Fruit fly (Drosophila melanogaster) whole organism, prepupa: ENCODE data around the gene emc.
A peak's percentile ranks its signal among the peaks of the same experiment; 100 is the strongest.

ENCODE experiments used
- CG10669 ChIP-seq: fragments of 200-800 bp; sonication (Bioruptor generic); optimal IDR thresholded peaks from 3 replicates; lab custom pipeline; 2018; ENCODE audit warnings: missing biosample characterization, mild to moderate bottlenecking, missing genetic modification characterization, moderate library complexity
- CG11294 ChIP-seq: fragments of 200-800 bp; sonication (Bioruptor generic); IDR thresholded peaks from 2 replicates; pipeline ENCODE4 v1.3.6; 2022; ENCODE audit warnings: missing biosample characterization, missing genetic modification characterization
- CG11762 ChIP-seq: fragments of 200-800 bp; sonication (Bioruptor generic); optimal IDR thresholded peaks from 3 replicates; lab custom pipeline; 2016; ENCODE audit warnings: missing biosample characterization, missing genetic modification characterization; ENCODE audit not compliant: insufficient read depth
- CG11902 ChIP-seq: fragments of 200-800 bp; sonication (Bioruptor generic); optimal IDR thresholded peaks from 3 replicates; lab custom pipeline; 2016; ENCODE audit warnings: missing biosample characterization, missing genetic modification characterization
- CG15336 ChIP-seq: fragments of 200-800 bp; sonication (Bioruptor generic); IDR thresholded peaks from 2 replicates; pipeline ENCODE4 v1.3.6; 2022; ENCODE audit warnings: missing biosample characterization, missing genetic modification characterization
- CG31627 ChIP-seq: fragments of 200-800 bp; sonication (Bioruptor generic); optimal IDR thresholded peaks from 3 replicates; lab custom pipeline; 2016; ENCODE audit warnings: missing biosample characterization, missing genetic modification characterization
- CG32006 ChIP-seq: fragments of 200-800 bp; sonication (Bioruptor generic); optimal IDR thresholded peaks from 3 replicates; lab custom pipeline; 2017; ENCODE audit warnings: missing biosample characterization, mild to moderate bottlenecking, missing genetic modification characterization
- CG34406 ChIP-seq: fragments of 200-800 bp; sonication (Bioruptor generic); optimal IDR thresholded peaks from 3 replicates; lab custom pipeline; 2016; ENCODE audit warnings: missing biosample characterization, missing genetic modification characterization
- CG4318 ChIP-seq: fragments of 200-800 bp; sonication (Bioruptor generic); optimal IDR thresholded peaks from 3 replicates; lab custom pipeline; 2017; ENCODE audit warnings: missing biosample characterization, mild to moderate bottlenecking, missing genetic modification characterization
- CG6163 ChIP-seq: fragments of 200-800 bp; sonication (Bioruptor generic); IDR thresholded peaks from 3 replicates; pipeline ENCODE4 v1.3.6; 2022; ENCODE audit warnings: missing biosample characterization, missing genetic modification characterization
- CG6792 ChIP-seq: fragments of 200-800 bp; sonication (Bioruptor generic); optimal IDR thresholded peaks from 3 replicates; lab custom pipeline; 2016; ENCODE audit warnings: missing biosample characterization, missing genetic modification characterization
- CG6854 ChIP-seq: fragments of 200-800 bp; sonication (Bioruptor generic); optimal IDR thresholded peaks from 2 replicates; lab custom pipeline; 2017; ENCODE audit warnings: missing biosample characterization, mild to moderate bottlenecking, missing genetic modification characterization
- CG8119 ChIP-seq: fragments of 200-800 bp; sonication (Bioruptor generic); IDR thresholded peaks from 3 replicates; pipeline ENCODE4 v1.3.6; 2022; ENCODE audit warnings: missing biosample characterization, missing genetic modification characterization
- CG8319 ChIP-seq: fragments of 200-800 bp; sonication (Bioruptor generic); optimal IDR thresholded peaks from 3 replicates; lab custom pipeline; 2016; ENCODE audit warnings: missing biosample characterization, missing genetic modification characterization
- CG8632 ChIP-seq: fragments of 200-800 bp; sonication (Bioruptor generic); optimal IDR thresholded peaks from 3 replicates; lab custom pipeline; 2016; ENCODE audit warnings: missing biosample characterization, missing genetic modification characterization
- CG9139 ChIP-seq: fragments of 200-800 bp; sonication (Bioruptor generic); optimal IDR thresholded peaks from 3 replicates; lab custom pipeline; 2017; ENCODE audit warnings: missing biosample characterization, mild to moderate bottlenecking, missing genetic modification characterization
- Eip75B ChIP-seq: fragments of 200-800 bp; sonication (Bioruptor generic); optimal IDR thresholded peaks from 3 replicates; lab custom pipeline; 2016; ENCODE audit warnings: missing biosample characterization, missing genetic modification characterization
- Eip93F ChIP-seq: fragments of 200-800 bp; sonication (Bioruptor generic); optimal IDR thresholded peaks from 2 replicates; lab custom pipeline; 2016; ENCODE audit warnings: missing biosample characterization, mild to moderate bottlenecking, missing genetic modification characterization
- Ets21C ChIP-seq: fragments of 200-800 bp; sonication (Bioruptor generic); optimal IDR thresholded peaks from 3 replicates; lab custom pipeline; 2016; ENCODE audit warnings: missing biosample characterization, missing genetic modification characterization
- Gug ChIP-seq: fragments of 200-800 bp; sonication (Bioruptor generic); IDR thresholded peaks from 2 replicates; pipeline ENCODE4 v1.3.6; 2022; ENCODE audit warnings: missing biosample characterization, missing genetic modification characterization
- Hr38 ChIP-seq: sonication (Bioruptor generic); optimal IDR thresholded peaks from 2 replicates; lab custom pipeline; 2016; ENCODE audit warnings: missing biosample characterization, missing genetic modification characterization
- Hr39 ChIP-seq: fragments of 200-800 bp; sonication (Bioruptor generic); optimal IDR thresholded peaks from 2 replicates; lab custom pipeline; 2016; ENCODE audit warnings: missing biosample characterization, missing genetic modification characterization
- Hr4 ChIP-seq: fragments of 200-800 bp; sonication (Bioruptor generic); optimal IDR thresholded peaks from 3 replicates; lab custom pipeline; 2016; ENCODE audit warnings: missing biosample characterization, missing genetic modification characterization
- Lpt ChIP-seq: fragments of 200-800 bp; sonication (Bioruptor generic); optimal IDR thresholded peaks from 3 replicates; lab custom pipeline; 2016; ENCODE audit warnings: missing biosample characterization, missing genetic modification characterization
- Met ChIP-seq: fragments of 200-800 bp; sonication (Bioruptor generic); optimal IDR thresholded peaks from 3 replicates; lab custom pipeline; 2016; ENCODE audit warnings: missing biosample characterization, missing genetic modification characterization
- OdsH ChIP-seq: fragments of 200-800 bp; sonication (Bioruptor generic); optimal IDR thresholded peaks from 3 replicates; lab custom pipeline; 2016; ENCODE audit warnings: missing biosample characterization, missing genetic modification characterization
- Smox ChIP-seq: fragments of 200-800 bp; sonication (Bioruptor generic); optimal IDR thresholded peaks from 3 replicates; lab custom pipeline; 2016; ENCODE audit warnings: missing biosample characterization, missing genetic modification characterization
- Sox102F ChIP-seq: fragments of 200-800 bp; sonication (Bioruptor generic); optimal IDR thresholded peaks from 2 replicates; lab custom pipeline; 2016; ENCODE audit warnings: missing biosample characterization, mild to moderate bottlenecking, missing genetic modification characterization
- Sox15 ChIP-seq: fragments of 200-800 bp; sonication (Bioruptor generic); optimal IDR thresholded peaks from 3 replicates; lab custom pipeline; 2016; ENCODE audit warnings: missing biosample characterization, missing genetic modification characterization
- achi ChIP-seq: fragments of 200-800 bp; sonication (Bioruptor generic); optimal IDR thresholded peaks from 3 replicates; lab custom pipeline; 2016; ENCODE audit warnings: missing biosample characterization, missing genetic modification characterization
- acj6 ChIP-seq: fragments of 200-800 bp; sonication (Bioruptor generic); optimal IDR thresholded peaks from 3 replicates; lab custom pipeline; 2016; ENCODE audit warnings: missing biosample characterization, missing genetic modification characterization
- dac ChIP-seq: fragments of 200-800 bp; sonication (Bioruptor generic); optimal IDR thresholded peaks from 2 replicates; lab custom pipeline; 2017; ENCODE audit warnings: missing biosample characterization, mild to moderate bottlenecking, missing genetic modification characterization
- esn ChIP-seq: fragments of 200-800 bp; sonication (Bioruptor generic); optimal IDR thresholded peaks from 2 replicates; lab custom pipeline; 2016; ENCODE audit warnings: missing biosample characterization, mild to moderate bottlenecking, missing genetic modification characterization, moderate library complexity
- fd59A ChIP-seq: fragments of 200-800 bp; sonication (Bioruptor generic); optimal IDR thresholded peaks from 2 replicates; lab custom pipeline; 2017; ENCODE audit warnings: missing biosample characterization, mild to moderate bottlenecking, missing genetic modification characterization, missing genetic modification reagents
- fd85E ChIP-seq: fragments of 200-800 bp; sonication (Bioruptor generic); optimal IDR thresholded peaks from 3 replicates; lab custom pipeline; 2016; ENCODE audit warnings: missing biosample characterization, missing genetic modification characterization
- fkh ChIP-seq: fragments of 200-800 bp; sonication (Bioruptor generic); optimal IDR thresholded peaks from 3 replicates; lab custom pipeline; 2017; ENCODE audit warnings: missing biosample characterization, mild to moderate bottlenecking, missing genetic modification characterization, moderate library complexity
- lz ChIP-seq: fragments of 200-800 bp; sonication (Bioruptor generic); optimal IDR thresholded peaks from 3 replicates; lab custom pipeline; 2016; ENCODE audit warnings: missing biosample characterization, missing genetic modification characterization
- net ChIP-seq: fragments of 200-800 bp; sonication (Bioruptor generic); optimal IDR thresholded peaks from 3 replicates; lab custom pipeline; 2016; ENCODE audit warnings: missing biosample characterization, missing genetic modification characterization
- pdm3 ChIP-seq: fragments of 200-800 bp; sonication (Bioruptor generic); optimal IDR thresholded peaks from 3 replicates; lab custom pipeline; 2016; ENCODE audit warnings: missing biosample characterization, missing genetic modification characterization
- salr ChIP-seq, 2 experiments: fragments of 200-800 bp; sonication (Bioruptor generic); optimal IDR thresholded peaks; 3 replicates each; lab custom pipeline; 2016 to 2018; ENCODE audit warnings: missing biosample characterization in 2 of 2, missing genetic modification characterization in 2 of 2, mild to moderate bottlenecking in 1 of 2
- ss ChIP-seq, 2 experiments: fragments of 200-800 bp; sonication (Bioruptor generic); optimal IDR thresholded peaks; 2 replicates in 1 of 2; 3 replicates in 1 of 2; lab custom pipeline; 2017 to 2018; ENCODE audit warnings: mild to moderate bottlenecking in 2 of 2, missing biosample characterization in 2 of 2, missing genetic modification characterization in 2 of 2, moderate library complexity in 1 of 2
- vri ChIP-seq: fragments of 200-800 bp; sonication (Bioruptor generic); optimal IDR thresholded peaks from 3 replicates; lab custom pipeline; 2016; ENCODE audit warnings: missing biosample characterization, mild to moderate bottlenecking, missing genetic modification characterization

Gene emc

dm6 chr3L:722386-722785 lies 26.8 kb upstream of the emc start (continued):
- no peak for TF ChIP-seq fkh (GFP tag; lab: Kevin White, UChicago)
- no peak for TF ChIP-seq fd85E (GFP tag; lab: Kevin White, UChicago)
- peak; percentile 63 for TF ChIP-seq CG15336 (GFP tag; lab: Robert Waterston, UW)
- peak; percentile 33; the same call in 2 of the 3 replicates for TF ChIP-seq CG6163 (GFP tag; lab: Robert Waterston, UW)

dm6 chr3L:723654-724461 lies 25.3 kb upstream of the emc start:
- TF ChIP-seq CG11902, result no peak
- no peak for TF ChIP-seq CG31627
- TF ChIP-seq CG6792 (GFP tag; lab: Kevin White, UChicago), result no peak
- TF ChIP-seq dac (GFP tag; lab: Kevin White, UChicago), result no peak
- TF ChIP-seq Gug (GFP tag; lab: Robert Waterston, UW), result no peak
- TF ChIP-seq CG9139 (GFP tag; lab: Kevin White, UChicago), result no peak
- TF ChIP-seq esn, result no peak
- no peak for TF ChIP-seq Sox15
- no peak for TF ChIP-seq CG34406 (GFP tag; lab: Kevin White, UChicago)
- no peak for TF ChIP-seq achi (GFP tag; lab: Kevin White, UChicago)
- TF ChIP-seq fkh (GFP tag; lab: Kevin White, UChicago), result no peak
- TF ChIP-seq CG4318, result no peak
- no peak for TF ChIP-seq Ets21C
- no peak for TF ChIP-seq Met (GFP tag; lab: Kevin White, UChicago)
- no peak for TF ChIP-seq CG8119
- no peak for TF ChIP-seq Eip75B (GFP tag; lab: Kevin White, UChicago)

- TF ChIP-seq Met (GFP tag; lab: Kevin White, UChicago), result peak; percentile 95
- TF ChIP-seq CG4318, result peak; percentile 80
- peak; percentile 76 for TF ChIP-seq CG11294 (GFP tag; lab: Robert Waterston, UW)
- TF ChIP-seq CG6854 (GFP tag; lab: Kevin White, UChicago), result peak; percentile 86
- TF ChIP-seq CG10669 (GFP tag; lab: Kevin White, UChicago), result peak; percentile 92
- peak; percentile 94 for TF ChIP-seq CG8632 (GFP tag; lab: Kevin White, UChicago)
- peak; percentile 98 for TF ChIP-seq esn
- peak; percentile 81 for TF ChIP-seq Eip93F (GFP tag; lab: Kevin White, UChicago)
- peak; percentile 93 for TF ChIP-seq acj6 (GFP tag; lab: Kevin White, UChicago)
- peak; percentile 95 for TF ChIP-seq Sox102F (GFP tag; lab: Kevin White, UChicago)
- TF ChIP-seq pdm3 (GFP tag; lab: Kevin White, UChicago), result peak; percentile 91
- peak; percentile 92 for TF ChIP-seq net (GFP tag; lab: Kevin White, UChicago)
- peak; percentile 93 for TF ChIP-seq CG15336 (GFP tag; lab: Robert Waterston, UW)
- TF ChIP-seq Gug (GFP tag; lab: Robert Waterston, UW), result peak; percentile 90
- TF ChIP-seq CG32006 (GFP tag; lab: Kevin White, UChicago), result peak; percentile 90
- TF ChIP-seq Smox (GFP tag; lab: Kevin White, UChicago), result peak; percentile 93
- peak; percentile 97 for TF ChIP-seq lz (GFP tag; lab: Kevin White, UChicago)
- TF ChIP-seq Eip75B (GFP tag; lab: Kevin White, UChicago), result peak; percentile 96
- TF ChIP-seq Lpt, result peak; percentile 81
- TF ChIP-seq fd85E (GFP tag; lab: Kevin White, UChicago), result peak; percentile 82
- TF ChIP-seq achi (GFP tag; lab: Kevin White, UChicago), result peak; percentile 92
- TF ChIP-seq CG8119, result peak; percentile 93
- peak; percentile 80 for TF ChIP-seq CG11902
- TF ChIP-seq salr (GFP tag; optimal IDR thresholded peaks at IDR 0.05; lab: Kevin White, UChicago), result peak; percentile 77 to 83
- TF ChIP-seq CG8319 (GFP tag; lab: Kevin White, UChicago), result peak; percentile 91
- no peak for TF ChIP-seq Hr38 (GFP tag; lab: Kevin White, UChicago)
- peak; percentile 78 for TF ChIP-seq vri (GFP tag; lab: Kevin White, UChicago)
- peak; percentile 84 for TF ChIP-seq Hr4 (GFP tag; lab: Kevin White, UChicago)
- TF ChIP-seq Hr39 (GFP tag; lab: Kevin White, UChicago), result peak; percentile 92
- peak; percentile 81 for TF ChIP-seq dac (GFP tag; lab: Kevin White, UChicago)
- TF ChIP-seq ss (GFP tag; optimal IDR thresholded peaks at IDR 0.05; lab: Kevin White, UChicago), result peak; percentile 88 to 90
- TF ChIP-seq fd59A, result peak; percentile 86
- TF ChIP-seq OdsH, result peak; percentile 93
- TF ChIP-seq CG6163 (GFP tag; lab: Robert Waterston, UW), result peak; percentile 98
- TF ChIP-seq CG9139 (GFP tag; lab: Kevin White, UChicago), result peak; percentile 87
- TF ChIP-seq CG11762 (GFP tag; lab: Kevin White, UChicago), result peak; percentile 88
- peak; percentile 92 for TF ChIP-seq CG31627
Measured at dm6 chr3L:724518-725341, 24.5 kb upstream of the emc start.
